Fruit fly (Drosophila melanogaster) whole organism, embryonic: ENCODE measurements around the gene drpr.

Experiments
- Atf-2 ChIP-seq: fragments of 200-800 bp; sonication (Bioruptor generic); optimal IDR thresholded peaks from 2 replicates; lab custom pipeline; 2016; ENCODE audit warnings: missing biosample characterization, missing genetic modification characterization
- Atf3 ChIP-seq: fragments of 200-800 bp; sonication (Bioruptor generic); optimal IDR thresholded peaks from 3 replicates; lab custom pipeline; 2016; ENCODE audit warnings: missing biosample characterization, missing genetic modification characterization
- CG10462 ChIP-seq: fragments of 200-800 bp; sonication (Bioruptor generic); optimal IDR thresholded peaks from 2 replicates; lab custom pipeline; 2016; ENCODE audit warnings: missing biosample characterization, missing genetic modification characterization
- CG11093 ChIP-seq: fragments of 200-800 bp; sonication (Bioruptor generic); IDR thresholded peaks from 3 replicates; pipeline ENCODE4 v1.3.6; 2022; ENCODE audit warnings: missing biosample characterization, missing genetic modification characterization
- CG14014 ChIP-seq: fragments of 200-800 bp; sonication (Bioruptor generic); IDR thresholded peaks from 2 replicates; pipeline ENCODE4 v1.3.6; 2022; ENCODE audit warnings: missing biosample characterization, missing genetic modification characterization
- CG14441 ChIP-seq: fragments of 200-800 bp; sonication (Bioruptor generic); IDR thresholded peaks from 2 replicates; pipeline ENCODE4 v1.3.6; 2022; ENCODE audit warnings: missing biosample characterization, missing genetic modification characterization
- CG1603 ChIP-seq: fragments of 200-800 bp; sonication (Bioruptor generic); optimal IDR thresholded peaks from 2 replicates; lab custom pipeline; 2019; ENCODE audit warnings: missing biosample characterization, mild to moderate bottlenecking, missing genetic modification characterization, moderate library complexity
- CG17612 ChIP-seq: fragments of 200-800 bp; sonication (Bioruptor generic); IDR thresholded peaks from 2 replicates; pipeline ENCODE4 v1.3.6; 2022; ENCODE audit warnings: missing biosample characterization, missing genetic modification characterization
- CG1792 ChIP-seq: fragments of 200-800 bp; sonication (Bioruptor generic); optimal IDR thresholded peaks from 2 replicates; lab custom pipeline; 2016; ENCODE audit warnings: missing biosample characterization, missing genetic modification characterization
- CG34376 ChIP-seq: fragments of 200-800 bp; sonication (Bioruptor generic); optimal IDR thresholded peaks from 2 replicates; lab custom pipeline; 2018; ENCODE audit warnings: missing biosample characterization, mild to moderate bottlenecking, missing genetic modification characterization
- CG3847 ChIP-seq: fragments of 200-800 bp; sonication (Bioruptor generic); IDR thresholded peaks from 2 replicates; pipeline ENCODE4 v1.3.6; 2022; ENCODE audit warnings: missing biosample characterization, missing genetic modification characterization
- CG4854 ChIP-seq: fragments of 200-800 bp; sonication (Bioruptor generic); optimal IDR thresholded peaks from 2 replicates; lab custom pipeline; 2016; ENCODE audit warnings: missing biosample characterization, missing genetic modification characterization, inconsistent platforms
- CG6254 ChIP-seq: fragments of 200-800 bp; sonication (Bioruptor generic); optimal IDR thresholded peaks from 3 replicates; lab custom pipeline; 2017; ENCODE audit warnings: mild to moderate bottlenecking, missing biosample characterization, missing genetic modification reagents, missing genetic modification characterization
- CG6854 ChIP-seq: fragments of 200-800 bp; sonication (Bioruptor generic); optimal IDR thresholded peaks from 3 replicates; lab custom pipeline; 2017; ENCODE audit warnings: missing biosample characterization, mild to moderate bottlenecking, missing genetic modification characterization
- CG7357 ChIP-seq: fragments of 200-800 bp; sonication (Bioruptor generic); IDR thresholded peaks from 3 replicates; pipeline ENCODE4 v1.3.6; 2022; ENCODE audit warnings: missing biosample characterization, missing genetic modification characterization
- CG7372 ChIP-seq: fragments of 200-800 bp; sonication (Bioruptor generic); IDR thresholded peaks from 2 replicates; pipeline ENCODE4 v1.3.6; 2022; ENCODE audit warnings: missing biosample characterization, missing genetic modification characterization
- CG9437 ChIP-seq: fragments of 200-800 bp; sonication (Bioruptor generic); optimal IDR thresholded peaks from 2 replicates; lab custom pipeline; 2018; ENCODE audit warnings: missing biosample characterization, mild to moderate bottlenecking, missing genetic modification characterization
- CHES-1-like ChIP-seq: fragments of 200-800 bp; sonication (Bioruptor generic); optimal IDR thresholded peaks from 2 replicates; lab custom pipeline; 2016; ENCODE audit warnings: missing biosample characterization, missing genetic modification characterization
- D ChIP-seq, 2 experiments: fragments of 200-800 bp in 1 of 2; fragments of >200 bp in 1 of 2; sonication (Bioruptor generic) in 1 of 2; optimal IDR thresholded peaks; 2 replicates in 1 of 2; 3 replicates in 1 of 2; lab custom pipeline; 2017; ENCODE audit warnings: mild to moderate bottlenecking in 1 of 2, missing biosample characterization in 1 of 2, missing genetic modification characterization in 1 of 2, missing genetic modification reagents in 1 of 2
- Dek ChIP-seq: fragments of 200-800 bp; sonication (Bioruptor generic); optimal IDR thresholded peaks from 3 replicates; lab custom pipeline; 2019; ENCODE audit warnings: missing biosample characterization, mild to moderate bottlenecking, missing genetic modification characterization, moderate library complexity
- MESR4 ChIP-seq: fragments of 200-800 bp; sonication (Bioruptor generic); optimal IDR thresholded peaks from 2 replicates; lab custom pipeline; 2018; ENCODE audit warnings: missing biosample characterization, mild to moderate bottlenecking, missing genetic modification characterization, moderate library complexity
- NC2α ChIP-seq: fragments of 200-800 bp; sonication (Bioruptor generic); optimal IDR thresholded peaks from 2 replicates; lab custom pipeline; 2016; ENCODE audit warnings: missing biosample characterization, missing genetic modification characterization
- NFAT ChIP-seq: fragments of 200-800 bp; sonication (Bioruptor generic); IDR thresholded peaks from 2 replicates; pipeline ENCODE4 v1.3.6; 2022; ENCODE audit warnings: missing biosample characterization, missing genetic modification characterization
- Sox100B ChIP-seq: fragments of 200-800 bp; sonication (Bioruptor generic); optimal IDR thresholded peaks from 3 replicates; lab custom pipeline; 2018; ENCODE audit warnings: missing biosample characterization, mild to moderate bottlenecking, missing genetic modification characterization
- Sry-β ChIP-seq: fragments of 200-800 bp; sonication (Bioruptor generic); optimal IDR thresholded peaks from 2 replicates; lab custom pipeline; 2018; ENCODE audit warnings: missing biosample characterization, mild to moderate bottlenecking, missing genetic modification characterization, moderate library complexity
- ap ChIP-seq: fragments of 200-800 bp; sonication (Bioruptor generic); IDR thresholded peaks from 2 replicates; pipeline ENCODE4 v1.3.6; 2022; ENCODE audit warnings: missing biosample characterization, missing genetic modification characterization
- bcd ChIP-seq: fragments of 200-800 bp; sonication (Bioruptor generic); optimal IDR thresholded peaks from 2 replicates; lab custom pipeline; 2017; ENCODE audit warnings: missing biosample characterization, mild to moderate bottlenecking, missing genetic modification characterization
- chn ChIP-seq: fragments of 200-800 bp; sonication (Bioruptor generic); optimal IDR thresholded peaks from 2 replicates; lab custom pipeline; 2016; ENCODE audit warnings: missing biosample characterization, missing genetic modification characterization
- crp ChIP-seq, 2 experiments: fragments of 200-800 bp; sonication (Bioruptor generic); optimal IDR thresholded peaks; 2 replicates in 1 of 2; 3 replicates in 1 of 2; lab custom pipeline; 2017; ENCODE audit warnings: missing biosample characterization in 2 of 2, missing genetic modification characterization in 2 of 2, mild to moderate bottlenecking in 1 of 2, moderate library complexity in 1 of 2
- exex ChIP-seq: fragments of 200-800 bp; sonication (Bioruptor generic); optimal IDR thresholded peaks from 4 replicates; lab custom pipeline; 2018; ENCODE audit warnings: missing biosample characterization, mild to moderate bottlenecking, missing genetic modification characterization, moderate library complexity
- fru ChIP-seq: fragments of >200 bp; optimal IDR thresholded peaks from 2 replicates; lab custom pipeline; 2017
- ftz-f1 ChIP-seq: fragments of 200-800 bp; sonication (Bioruptor generic); optimal IDR thresholded peaks from 2 replicates; lab custom pipeline; 2016; ENCODE audit warnings: missing biosample characterization, missing genetic modification characterization
- grau ChIP-seq: fragments of 200-800 bp; optimal IDR thresholded peaks from 3 replicates; lab custom pipeline; 2019; ENCODE audit warnings: missing biosample characterization, mild to moderate bottlenecking, missing genetic modification characterization, moderate library complexity
- ham ChIP-seq: fragments of 200-800 bp; sonication (Bioruptor generic); IDR thresholded peaks from 2 replicates; pipeline ENCODE4 v1.3.6; 2022; ENCODE audit warnings: missing biosample characterization, missing genetic modification characterization
- inv ChIP-seq: fragments of 200-800 bp; sonication (Bioruptor generic); IDR thresholded peaks from 2 replicates; pipeline ENCODE4 v1.3.6; 2022; ENCODE audit warnings: missing biosample characterization, missing genetic modification characterization; ENCODE audit not compliant: partially characterized antibody
- jumu ChIP-seq: fragments of 200-800 bp; sonication (Bioruptor generic); optimal IDR thresholded peaks from 3 replicates; lab custom pipeline; 2016; ENCODE audit warnings: missing biosample characterization, missing genetic modification characterization
- kni ChIP-seq: fragments of 200-800 bp; sonication (Bioruptor generic); optimal IDR thresholded peaks from 3 replicates; lab custom pipeline; 2017; ENCODE audit warnings: mild to moderate bottlenecking, missing biosample characterization, missing genetic modification reagents, missing genetic modification characterization
- knrl ChIP-seq: fragments of 200-800 bp; sonication (Bioruptor generic); IDR thresholded peaks from 3 replicates; pipeline ENCODE4 v1.3.6; 2022; ENCODE audit warnings: missing biosample characterization, missing genetic modification characterization; ENCODE audit not compliant: partially characterized antibody
- otp ChIP-seq: fragments of 200-800 bp; sonication (Bioruptor generic); IDR thresholded peaks from 3 replicates; pipeline ENCODE4, ENCODE4 v1.3.6; 2022; ENCODE audit warnings: missing biosample characterization, missing genetic modification characterization
- run ChIP-seq: fragments of 200-800 bp; sonication (Bioruptor generic); optimal IDR thresholded peaks from 3 replicates; lab custom pipeline; 2018; ENCODE audit warnings: missing biosample characterization, mild to moderate bottlenecking, missing genetic modification characterization
- sens-2 ChIP-seq: fragments of 200-800 bp; sonication (Bioruptor generic); IDR thresholded peaks from 2 replicates; pipeline ENCODE4 v1.3.6; 2022; ENCODE audit warnings: missing biosample characterization, missing genetic modification characterization
- slbo ChIP-seq: fragments of 200-800 bp; sonication (Bioruptor generic); IDR thresholded peaks from 2 replicates; pipeline ENCODE4 v1.3.6; 2022; ENCODE audit warnings: missing biosample characterization, missing genetic modification characterization
- slou ChIP-seq: fragments of 200-800 bp; sonication (Bioruptor generic); optimal IDR thresholded peaks from 3 replicates; lab custom pipeline; 2016; ENCODE audit warnings: missing biosample characterization, missing genetic modification characterization
- stc ChIP-seq: fragments of 200-800 bp; sonication (Bioruptor generic); IDR thresholded peaks from 2 replicates; pipeline ENCODE4 v1.3.6; 2022; ENCODE audit warnings: missing biosample characterization, missing genetic modification characterization
- stwl ChIP-seq: fragments of 200-800 bp; sonication (Bioruptor generic); optimal IDR thresholded peaks from 3 replicates; lab custom pipeline; 2018; ENCODE audit warnings: missing biosample characterization, mild to moderate bottlenecking, missing genetic modification characterization, moderate library complexity
- tll ChIP-seq, 2 experiments: fragments of 200-800 bp in 1 of 2; fragments of >200 bp in 1 of 2; sonication (Bioruptor generic) in 1 of 2; optimal IDR thresholded peaks; 2 replicates each; lab custom pipeline; 2017 to 2019; ENCODE audit warnings: missing biosample characterization in 2 of 2, missing genetic modification characterization in 2 of 2, mild to moderate bottlenecking in 1 of 2, moderate library complexity in 1 of 2
- tx ChIP-seq: fragments of 200-800 bp; sonication (Bioruptor generic); optimal IDR thresholded peaks from 2 replicates; lab custom pipeline; 2016; ENCODE audit warnings: missing biosample characterization, missing genetic modification characterization
- unc-4 ChIP-seq: fragments of 200-800 bp; sonication (Bioruptor generic); IDR thresholded peaks from 2 replicates; pipeline ENCODE4 v1.3.6; 2022; ENCODE audit warnings: missing biosample characterization, missing genetic modification characterization; ENCODE audit not compliant: partially characterized antibody

Gene drpr

dm6 chr3L:1740129-1740975 lies 9.4 kb upstream of the drpr start (continued):
- no peak for TF ChIP-seq stwl
- TF ChIP-seq CG14014 = peak; percentile 78
- TF ChIP-seq Dek (tag; lab: Kevin White, UChicago) = peak; percentile 63
- no peak for TF ChIP-seq kni (GFP tag; lab: Kevin White, UChicago)
- peak in 1 of 2 experiments; percentile 15 for TF ChIP-seq crp (GFP tag; optimal IDR thresholded peaks at IDR 0.05; lab: Kevin White, UChicago)
- TF ChIP-seq ap (GFP tag; lab: Robert Waterston, UW) = peak; percentile 79
- TF ChIP-seq CG14441 = peak; percentile 90
- peak; percentile 66; the same call in 2 of the 3 replicates for TF ChIP-seq CG7357 (GFP tag; lab: Robert Waterston, UW)
- TF ChIP-seq chn = peak; percentile 55
- peak; percentile 70 for TF ChIP-seq stc (GFP tag; lab: Robert Waterston, UW)
- no peak for TF ChIP-seq CG6854 (GFP tag; lab: Kevin White, UChicago)
- no peak for TF ChIP-seq inv (GFP tag; lab: Robert Waterston, UW)
- TF ChIP-seq tx (GFP tag; lab: Kevin White, UChicago) = peak; percentile 51
- peak; percentile 66; the same call in 1 of the 2 replicates for TF ChIP-seq CG3847 (GFP tag; lab: Robert Waterston, UW)
- TF ChIP-seq MESR4 (GFP tag; lab: Kevin White, UChicago) = no peak
- TF ChIP-seq slbo (GFP tag; lab: Robert Waterston, UW) = peak; percentile 85
- TF ChIP-seq CG6254 (GFP tag; lab: Kevin White, UChicago) = no peak
- 0 out of 3 replicates have a peak, but pooled peaks have one; percentile 41 for TF ChIP-seq CG11093 (GFP tag; lab: Robert Waterston, UW)
- TF ChIP-seq NFAT (GFP tag; lab: Robert Waterston, UW) = peak; percentile 60; the same call in 1 of the 2 replicates
- peak; percentile 54; the same call in 1 of the 3 replicates for TF ChIP-seq otp (GFP tag; lab: Robert Waterston, UW)
- no peak for TF ChIP-seq ftz-f1 (GFP tag; lab: Kevin White, UChicago)
- no peak for TF ChIP-seq tll (GFP tag; optimal IDR thresholded peaks at IDR 0.05; lab: Kevin White, UChicago)
- no peak for TF ChIP-seq NC2α (GFP tag; lab: Kevin White, UChicago)
- TF ChIP-seq CG1603 = peak; percentile 70
- TF ChIP-seq run (tag; lab: Kevin White, UChicago) = peak; percentile 11
- TF ChIP-seq fru = no peak
- TF ChIP-seq exex (tag; lab: Kevin White, UChicago) = no peak
- no peak for TF ChIP-seq Sox100B (GFP tag; lab: Kevin White, UChicago)
- TF ChIP-seq CG10462 (GFP tag; lab: Kevin White, UChicago) = peak; percentile 0
- peak; percentile 11 for TF ChIP-seq jumu
- TF ChIP-seq CG9437 (GFP tag; lab: Kevin White, UChicago) = peak; percentile 15
- no peak for TF ChIP-seq slou (GFP tag; lab: Kevin White, UChicago)
- TF ChIP-seq grau (tag; lab: Kevin White, UChicago) = peak; percentile 72
- no peak for TF ChIP-seq CG1792 (GFP tag; lab: Kevin White, UChicago)
- peak; percentile 40 for TF ChIP-seq Atf-2
- peak; percentile 59 for TF ChIP-seq CHES-1-like (GFP tag; lab: Kevin White, UChicago)
- no peak for TF ChIP-seq unc-4 (GFP tag; lab: Robert Waterston, UW)
- 0 out of 2 replicates have a peak, but pooled peaks have one; percentile 35 for TF ChIP-seq sens-2 (GFP tag; lab: Robert Waterston, UW)
- TF ChIP-seq CG7372 (GFP tag; lab: Robert Waterston, UW) = peak; percentile 58
- TF ChIP-seq bcd (GFP tag; lab: Kevin White, UChicago) = peak; percentile 56
- no peak for TF ChIP-seq CG4854
- TF ChIP-seq ham (GFP tag; lab: Robert Waterston, UW) = no peak
- no peak for TF ChIP-seq D (optimal IDR thresholded peaks at IDR 0.05; lab: Kevin White, UChicago)
- TF ChIP-seq D (GFP tag; optimal IDR thresholded peaks at IDR 0.05; lab: Kevin White, UChicago) = no peak
- TF ChIP-seq CG34376 (GFP tag; lab: Kevin White, UChicago) = no peak
- TF ChIP-seq CG17612 = 0 out of 2 replicates have a peak, but pooled peaks have one; percentile 35
- TF ChIP-seq Sry-β = no peak
- TF ChIP-seq knrl (GFP tag; lab: Robert Waterston, UW) = no peak
- peak; percentile 35 for TF ChIP-seq Atf3
